Worm (Caenorhabditis elegans) whole organism, L4 larva: ENCODE results near the gene F23H11.7.
A peak's percentile ranks its signal among the peaks of the same experiment; 100 is the strongest.

Experiments used
- F37D6.2 ChIP-seq: sonication (generic microtip); optimal IDR thresholded peaks from 2 replicates; lab custom pipeline; 2016; ENCODE audit warnings: mild to moderate bottlenecking, missing genetic modification characterization, missing compliant biosample characterization
- F49E8.2 ChIP-seq: sonication (generic microtip); optimal IDR thresholded peaks from 2 replicates; lab custom pipeline; 2016; ENCODE audit warnings: missing compliant biosample characterization, mild to moderate bottlenecking, missing genetic modification characterization, borderline replicate concordance
- R02D3.7 ChIP-seq: fragments of 150-350 bp; sonication (generic microtip); optimal IDR thresholded peaks from 3 replicates; lab custom pipeline; 2014; ENCODE audit warnings: missing biosample characterization, missing genetic modification characterization
- Y75B8A.6 ChIP-seq: fragments of 200-800 bp; sonication (Bioruptor generic); IDR thresholded peaks from 2 replicates; pipeline ENCODE4 v1.3.6; 2022; ENCODE audit warnings: missing genetic modification reagents, missing genetic modification characterization, missing compliant biosample characterization
- ZK337.2 ChIP-seq: fragments of 200-800 bp; sonication (Bioruptor generic); IDR thresholded peaks from 2 replicates; pipeline ENCODE4 v1.3.6; 2022; ENCODE audit warnings: missing genetic modification reagents, missing genetic modification characterization, missing compliant biosample characterization
- ZK546.5 ChIP-seq, 2 experiments: sonication (generic microtip); optimal IDR thresholded peaks; 2 replicates each; lab custom pipeline; 2017; ENCODE audit warnings: missing biosample characterization in 2 of 2, missing genetic modification characterization in 2 of 2
- aha-1 ChIP-seq: fragments of 150-350 bp; peaks from one replicate; lab custom pipeline; 2014; ENCODE audit warnings: missing biosample characterization, missing genetic modification characterization
- arid-1 ChIP-seq: fragments of 200-800 bp; sonication (Bioruptor generic); conservative IDR thresholded peaks from 2 replicates; pipeline ENCODE4 v1.3.6; 2022; ENCODE audit warnings: missing genetic modification reagents, missing genetic modification characterization, missing compliant biosample characterization
- attf-4 ChIP-seq: sonication (generic microtip); optimal IDR thresholded peaks from 3 replicates; lab custom pipeline; 2017; ENCODE audit warnings: missing biosample characterization, missing genetic modification characterization
- ceh-28 ChIP-seq: fragments of 150-350 bp; optimal IDR thresholded peaks from 2 replicates; lab custom pipeline; 2014; ENCODE audit warnings: missing biosample characterization, missing genetic modification reagents, missing genetic modification characterization
- ceh-44 ChIP-seq: fragments of 200-800 bp; sonication (Bioruptor generic); IDR thresholded peaks from 2 replicates; pipeline ENCODE4 v1.3.6; 2022; ENCODE audit warnings: missing genetic modification reagents, missing genetic modification characterization, missing compliant biosample characterization
- ces-1 ChIP-seq: fragments of 150-350 bp; sonication (generic microtip); optimal IDR thresholded peaks from 4 replicates; lab custom pipeline; 2014; ENCODE audit warnings: missing biosample characterization, missing genetic modification reagents, missing genetic modification characterization
- daf-16 ChIP-seq, 3 experiments: sonication (generic microtip); optimal IDR thresholded peaks; 2 replicates each; lab custom pipeline; 2016 to 2017; ENCODE audit warnings: missing genetic modification characterization in 3 of 3, missing genetic modification reagents in 3 of 3, mild to moderate bottlenecking in 2 of 3, missing compliant biosample characterization in 2 of 3, missing biosample characterization in 1 of 3, moderate library complexity in 1 of 3
- dmd-6 ChIP-seq: fragments of 200-800 bp; sonication (Bioruptor generic); IDR thresholded peaks from 2 replicates; pipeline ENCODE4 v1.3.6; 2022; ENCODE audit warnings: missing genetic modification reagents, missing genetic modification characterization, missing compliant biosample characterization
- dmd-9 ChIP-seq: fragments of 200-800 bp; sonication (Bioruptor generic); IDR thresholded peaks from 2 replicates; pipeline ENCODE4 v1.3.6; 2022; ENCODE audit warnings: missing genetic modification reagents, missing genetic modification characterization, missing compliant biosample characterization
- dpl-1 ChIP-seq: fragments of 150-350 bp; optimal IDR thresholded peaks from 2 replicates; lab custom pipeline; 2014; ENCODE audit warnings: missing biosample characterization, missing genetic modification reagents, missing genetic modification characterization
- dve-1 ChIP-seq: sonication (generic microtip); optimal IDR thresholded peaks from 2 replicates; lab custom pipeline; 2017; ENCODE audit warnings: antibody characterized with exemption, mild to moderate bottlenecking, missing genetic modification characterization, missing compliant biosample characterization; ENCODE audit not compliant: insufficient read depth
- egl-43 ChIP-seq: fragments of 200-800 bp; sonication (Bioruptor generic); IDR thresholded peaks from 2 replicates; pipeline ENCODE4 v1.3.6; 2022; ENCODE audit warnings: missing genetic modification reagents, missing genetic modification characterization, missing compliant biosample characterization
- fkh-10 ChIP-seq: fragments of 150-350 bp; optimal IDR thresholded peaks from 2 replicates; lab custom pipeline; 2014; ENCODE audit warnings: missing biosample characterization, missing genetic modification reagents, missing genetic modification characterization
- gei-8 ChIP-seq: fragments of 200-800 bp; sonication (Bioruptor generic); optimal IDR thresholded peaks from 2 replicates; lab custom pipeline; 2018; ENCODE audit warnings: mild to moderate bottlenecking, missing genetic modification characterization, missing compliant biosample characterization
- hif-1 ChIP-seq, 2 experiments: sonication (generic microtip); optimal IDR thresholded peaks; 2 replicates each; lab custom pipeline; 2016 to 2017; ENCODE audit warnings: missing compliant biosample characterization in 2 of 2, missing genetic modification characterization in 2 of 2, missing genetic modification reagents in 2 of 2, missing genotype in 2 of 2, mild to moderate bottlenecking in 1 of 2
- hlh-11 ChIP-seq: fragments of 200-800 bp; sonication (Bioruptor generic); optimal IDR thresholded peaks from 2 replicates; lab custom pipeline; 2018; ENCODE audit warnings: mild to moderate bottlenecking, missing genetic modification characterization, missing compliant biosample characterization
- hmg-1.1 ChIP-seq: fragments of 200-800 bp; sonication (Bioruptor generic); IDR thresholded peaks from 2 replicates; pipeline ENCODE4 v1.3.6; 2022; ENCODE audit warnings: missing genetic modification reagents, missing genetic modification characterization, missing compliant biosample characterization
- jun-1 ChIP-seq: fragments of 150-350 bp; optimal IDR thresholded peaks from 2 replicates; lab custom pipeline; 2014; ENCODE audit warnings: missing biosample characterization, missing genetic modification reagents, missing genetic modification characterization
- lim-7 ChIP-seq: fragments of 200-800 bp; sonication (Bioruptor generic); IDR thresholded peaks from 2 replicates; pipeline ENCODE4 v1.3.6; 2022; ENCODE audit warnings: missing genetic modification characterization, missing compliant biosample characterization
- lin-13 ChIP-seq: fragments of 150-350 bp; optimal IDR thresholded peaks from 2 replicates; lab custom pipeline; 2014; ENCODE audit warnings: missing biosample characterization, missing genetic modification reagents, missing genetic modification characterization
- lin-38 ChIP-seq: fragments of 200-800 bp; sonication (Bioruptor generic); IDR thresholded peaks from 2 replicates; pipeline ENCODE4 v1.3.6; 2022; ENCODE audit warnings: missing genetic modification reagents, missing genetic modification characterization, missing compliant biosample characterization
- madf-5 ChIP-seq, 2 experiments: fragments of 200-800 bp; sonication (Bioruptor generic); IDR thresholded peaks; 2 replicates each; pipeline ENCODE4 v1.3.6; 2022; ENCODE audit warnings: missing compliant biosample characterization in 2 of 2, missing genetic modification characterization in 2 of 2
- mep-1 ChIP-seq: fragments of 150-350 bp; sonication (generic microtip); optimal IDR thresholded peaks from 3 replicates; lab custom pipeline; 2014; ENCODE audit warnings: missing biosample characterization, missing genetic modification characterization
- mes-2 ChIP-seq: sonication (generic microtip); optimal IDR thresholded peaks from 2 replicates; lab custom pipeline; 2016; ENCODE audit warnings: missing genotype, mild to moderate bottlenecking, missing genetic modification characterization, missing compliant biosample characterization; ENCODE audit not compliant: poor library complexity, severe bottlenecking
- mxl-2 ChIP-seq: fragments of 200-800 bp; sonication (Bioruptor generic); conservative IDR thresholded peaks from 2 replicates; pipeline ENCODE4 v1.3.6; 2022; ENCODE audit warnings: missing genetic modification reagents, missing genetic modification characterization, missing compliant biosample characterization
- nhr-6 ChIP-seq: fragments of 150-350 bp; optimal IDR thresholded peaks from 2 replicates; lab custom pipeline; 2014; ENCODE audit warnings: missing biosample characterization, missing genetic modification characterization
- nhr-77 ChIP-seq: fragments of 150-350 bp; optimal IDR thresholded peaks from 2 replicates; lab custom pipeline; 2014; ENCODE audit warnings: missing biosample characterization, missing genetic modification characterization
- pqm-1 ChIP-seq: sonication (generic microtip); optimal IDR thresholded peaks from 2 replicates; lab custom pipeline; 2017; ENCODE audit warnings: missing biosample characterization, missing genetic modification characterization
- skn-1 ChIP-seq: fragments of 150-350 bp; optimal IDR thresholded peaks from 2 replicates; lab custom pipeline; 2014; ENCODE audit warnings: missing biosample characterization, missing genetic modification characterization
- unc-130 ChIP-seq: sonication (generic microtip); optimal IDR thresholded peaks from 2 replicates; lab custom pipeline; 2016; ENCODE audit warnings: missing genetic modification reagents, missing genetic modification characterization, missing compliant biosample characterization
- unc-39 ChIP-seq: sonication (generic microtip); optimal IDR thresholded peaks from 2 replicates; lab custom pipeline; 2017; ENCODE audit warnings: missing biosample characterization, missing genetic modification characterization
- zag-1 ChIP-seq: fragments of 150-350 bp; optimal IDR thresholded peaks from 2 replicates; lab custom pipeline; 2014; ENCODE audit warnings: missing biosample characterization, missing genetic modification characterization
- ztf-11 ChIP-seq: fragments of 150-350 bp; optimal IDR thresholded peaks from 2 replicates; lab custom pipeline; 2014; ENCODE audit warnings: missing biosample characterization, missing genetic modification characterization
- ztf-7 ChIP-seq: fragments of 150-350 bp; optimal IDR thresholded peaks from 2 replicates; lab custom pipeline; 2014; ENCODE audit warnings: missing biosample characterization, missing genetic modification characterization

Gene F23H11.7

DNA sequence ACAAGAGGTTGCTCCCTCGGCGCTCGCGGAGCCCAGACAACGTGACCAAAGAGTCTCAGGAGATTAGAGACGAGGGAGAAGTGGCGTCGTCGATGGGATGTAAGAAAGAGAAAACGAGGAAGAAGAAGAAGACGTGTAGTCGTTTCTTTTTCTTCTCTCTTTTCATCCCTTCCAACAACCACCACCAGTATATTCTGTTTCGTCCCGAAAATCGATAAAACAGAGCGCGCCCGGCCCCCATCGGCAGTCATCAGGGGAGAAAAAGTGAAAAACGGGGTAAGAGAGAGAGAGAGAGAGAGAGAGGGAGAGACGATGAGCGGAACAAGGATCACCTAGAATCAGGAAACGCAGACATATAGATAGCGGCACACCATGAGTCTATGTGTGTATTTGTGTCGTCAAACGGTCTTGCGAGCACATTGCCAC, 31.3 kb downstream of the F23H11.7 start (continued):
- TF ChIP-seq egl-43 (peak; percentile 76), ceh-28 (tag; lab: Kevin White, UChicago) (peak; percentile 84), daf-16 (GFP tag; optimal IDR thresholded peaks at IDR 0.05; lab: Kevin White, UChicago) (no peak), daf-16 (tag; optimal IDR thresholded peaks at IDR 0.05; lab: Kevin White, UChicago) (peak; percentile 69), R02D3.7 (no peak), dpl-1 (GFP tag; lab: Kevin White, UChicago) (peak; percentile 26), pqm-1 (tag; lab: Kevin White, UChicago) (peak; percentile 11), mep-1 (tag; lab: Kevin White, UChicago) (peak; percentile 83), dmd-6 (GFP tag; lab: Robert Waterston, UW) (peak; percentile 77), lim-7 (no peak), aha-1 (tag; lab: Kevin White, UChicago) (peak; percentile 94), lin-38 (peak; percentile 50; the same call in 1 of the 2 replicates), fkh-10 (GFP tag; lab: Kevin White, UChicago) (peak; percentile 92), skn-1 (tag; lab: Kevin White, UChicago) (no peak), hmg-1.1 (GFP tag; lab: Robert Waterston, UW) (peak; percentile 86)

DNA sequence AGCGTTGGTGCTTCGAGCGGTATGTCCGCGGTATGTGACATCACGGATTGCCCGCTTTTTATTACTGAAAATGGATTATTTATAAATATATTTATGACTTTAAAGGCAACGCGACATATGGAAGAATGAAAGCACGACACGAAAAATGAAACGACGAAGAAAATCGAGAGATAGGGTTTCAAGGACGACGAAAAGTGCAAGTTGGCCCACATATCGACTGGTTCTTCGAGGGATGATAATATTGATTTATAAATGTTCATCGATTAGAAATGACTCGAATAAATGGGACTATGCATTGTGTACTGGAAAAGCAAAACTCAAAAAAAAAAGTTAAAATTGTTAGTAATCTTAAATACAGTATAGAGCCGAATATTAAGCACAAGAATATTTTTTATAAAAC, 32.5 kb downstream of the F23H11.7 start, which contains the start of gene zer-1:
Gene zer-1 (minus strand): TSS at position 68 of the 400 bp plus-strand sequence.
- no peak for TF ChIP-seq ztf-7
- TF ChIP-seq ces-1 (GFP tag; lab: Kevin White, UChicago): no peak

DNA sequence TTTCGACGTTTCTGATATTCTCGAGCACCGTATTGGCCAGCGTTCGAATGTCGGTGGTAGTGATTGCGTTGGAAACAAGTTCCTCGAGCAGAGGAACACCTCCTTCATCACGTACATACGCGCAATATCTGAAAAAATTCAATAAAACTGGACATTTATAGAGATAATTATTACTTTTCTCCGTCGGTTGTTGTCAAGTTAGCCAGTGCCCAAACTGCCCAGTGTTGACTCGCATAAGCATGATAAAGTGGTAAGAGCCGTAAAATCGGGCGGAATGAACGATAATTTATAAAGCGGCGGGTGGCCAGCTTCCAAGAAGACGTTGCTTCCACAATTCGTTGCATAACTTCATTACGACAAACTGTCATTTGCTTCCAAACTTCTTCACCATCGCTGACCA, 35.6 kb downstream of the F23H11.7 start:
- TF ChIP-seq arid-1 (GFP tag; lab: Robert Waterston, UW) (no peak), nhr-6 (tag; lab: Kevin White, UChicago) (no peak), madf-5 (GFP tag; IDR thresholded peaks at IDR 0.05; lab: Robert Waterston, UW) (no peak), dmd-9 (GFP tag; lab: Robert Waterston, UW) (no peak), Y75B8A.6 (GFP tag; lab: Robert Waterston, UW) (no peak), hlh-11 (tag; lab: Kevin White, UChicago) (no peak), ceh-44 (GFP tag; lab: Robert Waterston, UW) (no peak), ztf-11 (no peak)
- TF ChIP-seq, all 104 proteins: peak for 0

DNA sequence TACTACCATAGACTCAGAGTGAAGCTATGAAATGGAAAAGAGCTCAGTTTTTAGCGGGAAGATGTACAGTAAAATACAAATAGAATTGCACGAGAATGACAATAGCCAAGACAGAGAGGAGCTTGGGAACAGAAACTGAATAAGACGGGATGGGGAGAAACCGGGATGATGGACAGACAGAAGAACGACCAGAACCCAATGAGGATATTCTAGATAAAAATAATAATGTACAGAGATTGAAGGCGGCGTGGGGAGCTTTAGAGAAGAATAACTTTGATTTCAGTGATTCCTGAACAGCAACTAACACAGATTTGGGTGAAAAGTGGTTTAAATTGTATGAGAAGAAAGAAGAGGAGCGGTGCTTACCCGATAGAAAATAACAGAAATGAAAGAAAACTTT, 37.8 kb downstream of the F23H11.7 start:
- TF ChIP-seq R02D3.7: no peak
- peak; percentile 36; the same call in 1 of the 2 replicates for TF ChIP-seq lin-38
- peak; percentile 46 for TF ChIP-seq unc-130
- peak; percentile 15 for TF ChIP-seq mes-2
- no peak for TF ChIP-seq zag-1
- TF ChIP-seq dve-1 (tag; lab: Kevin White, UChicago): no peak

DNA sequence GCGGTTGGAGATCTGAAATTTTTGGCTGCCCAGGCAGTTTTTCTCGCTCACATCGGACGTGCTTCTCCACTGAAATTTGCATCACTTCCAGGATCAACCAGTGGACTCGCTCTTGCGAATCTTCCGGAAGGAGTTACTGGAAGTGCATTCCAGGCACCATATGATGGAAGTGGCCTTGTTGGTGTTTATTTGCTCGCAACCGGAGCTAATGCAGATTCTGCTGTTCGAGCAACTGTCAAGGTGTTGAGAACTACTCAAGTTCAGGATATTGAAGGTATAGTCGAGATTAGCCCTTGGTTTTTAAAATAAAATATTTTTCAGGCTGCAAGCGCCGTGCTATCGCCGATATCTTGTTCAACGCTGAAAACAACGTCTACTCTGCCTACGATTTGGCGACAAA, 38.4 kb downstream of the F23H11.7 start:
- no peak for TF ChIP-seq jun-1 (tag; lab: Kevin White, UChicago)
- no peak for TF ChIP-seq daf-16 (GFP tag; optimal IDR thresholded peaks at IDR 0.05; lab: Kevin White, UChicago)
- TF ChIP-seq daf-16 (tag; optimal IDR thresholded peaks at IDR 0.05; lab: Kevin White, UChicago): no peak
- 0 out of 2 replicates have a peak, but pooled peaks have one; percentile 11 for TF ChIP-seq dmd-6 (GFP tag; lab: Robert Waterston, UW)
- TF ChIP-seq gei-8 (GFP tag; lab: Kevin White, UChicago): no peak
- no peak for TF ChIP-seq ZK337.2 (GFP tag; lab: Robert Waterston, UW)

DNA sequence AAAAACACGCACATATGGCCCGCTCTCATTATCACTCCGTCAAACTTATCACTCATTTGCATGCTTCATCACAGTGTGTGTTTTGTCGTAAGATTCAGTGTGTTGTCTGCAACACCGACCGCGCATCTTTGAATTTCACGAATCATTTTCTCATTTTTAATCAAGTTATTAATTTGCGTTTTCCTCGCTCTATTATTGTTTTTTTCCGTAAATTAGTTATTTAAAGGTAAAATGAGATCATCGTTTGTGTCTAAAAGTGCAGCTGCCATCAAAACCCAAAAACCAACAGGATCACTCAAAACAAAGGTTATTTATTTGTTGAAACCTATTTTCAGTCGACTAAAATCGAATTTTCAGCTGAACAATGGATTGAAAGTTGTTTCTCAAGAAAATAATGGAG, 39.6 kb downstream of the F23H11.7 start, which contains the start of the genes T24C4.5 and ucr-2.3:
Gene T24C4.5 (minus strand): TSS at position 101 of the 400 bp plus-strand sequence.
Gene ucr-2.3 (plus strand): TSS at position 227 of the 400 bp plus-strand sequence.
- no peak for TF ChIP-seq hif-1 (tag; optimal IDR thresholded peaks at IDR 0.05; lab: Kevin White, UChicago)
- no peak for TF ChIP-seq mxl-2 (GFP tag; lab: Robert Waterston, UW)
- no peak for TF ChIP-seq unc-39
- no peak for TF ChIP-seq F49E8.2 (tag; lab: Kevin White, UChicago)
- no peak for TF ChIP-seq ZK546.5 (tag; optimal IDR thresholded peaks at IDR 0.05; lab: Kevin White, UChicago)
- no peak for TF ChIP-seq attf-4
- no peak for TF ChIP-seq madf-5 (GFP tag; IDR thresholded peaks at IDR 0.05; lab: Robert Waterston, UW)
- no peak for TF ChIP-seq nhr-77
- TF ChIP-seq lin-13: no peak
- no peak for TF ChIP-seq unc-130
- TF ChIP-seq F37D6.2: no peak
